Worm (Caenorhabditis elegans) whole organism, L1 larva: ENCODE results near the gene T06C12.9.

ENCODE experiments used
- C16A3.4 ChIP-seq: fragments of 150-350 bp; optimal IDR thresholded peaks from 2 replicates; lab custom pipeline; 2014; ENCODE audit warnings: missing biosample characterization, missing genetic modification characterization
- C34B4.2 ChIP-seq: sonication (generic microtip); optimal IDR thresholded peaks from 2 replicates; lab custom pipeline; 2017; ENCODE audit warnings: mild to moderate bottlenecking, missing genetic modification characterization, missing compliant biosample characterization
- F16B12.6 ChIP-seq: fragments of 150-350 bp; optimal IDR thresholded peaks from 2 replicates; lab custom pipeline; 2014; ENCODE audit warnings: missing biosample characterization, missing genetic modification characterization
- Y116A8C.19 ChIP-seq: sonication (generic microtip); optimal IDR thresholded peaks from 2 replicates; lab custom pipeline; 2016; ENCODE audit warnings: missing compliant biosample characterization, missing genetic modification characterization, borderline replicate concordance
- aly-2 ChIP-seq: fragments of 150-350 bp; optimal IDR thresholded peaks from 2 replicates; lab custom pipeline; 2014; ENCODE audit warnings: missing biosample characterization, missing genetic modification characterization
- ama-1 ChIP-seq: fragments of 150-350 bp; optimal IDR thresholded peaks from 2 replicates; lab custom pipeline; 2014
- ceh-63 ChIP-seq: fragments of 200-800 bp; sonication (Bioruptor generic); optimal IDR thresholded peaks from 2 replicates; lab custom pipeline; 2018; ENCODE audit warnings: mild to moderate bottlenecking, missing genetic modification characterization, missing compliant biosample characterization
- ceh-82 ChIP-seq, 3 experiments: fragments of 150-350 bp in 1 of 3; sonication (generic microtip) in 2 of 3; optimal IDR thresholded peaks; 2 replicates each; lab custom pipeline; 2014 to 2017; ENCODE audit warnings: missing biosample characterization in 3 of 3, missing genetic modification characterization in 3 of 3
- ces-1 ChIP-seq: fragments of 150-350 bp; optimal IDR thresholded peaks from 2 replicates; lab custom pipeline; 2014; ENCODE audit warnings: missing biosample characterization, missing genetic modification reagents, missing genetic modification characterization
- efl-1 ChIP-seq, 4 experiments: fragments of 150-350 bp; optimal IDR thresholded peaks in 3 of 4; peaks in 1 of 4; 1 replicate in 1 of 4; 2 replicates in 3 of 4; lab custom pipeline; 2014; ENCODE audit warnings: missing biosample characterization in 2 of 4, missing genetic modification characterization in 2 of 4, missing genetic modification reagents in 2 of 4
- egl-13 ChIP-seq: sonication (generic microtip); optimal IDR thresholded peaks from 2 replicates; lab custom pipeline; 2016; ENCODE audit warnings: missing genotype, missing genetic modification reagents, missing genetic modification characterization, missing compliant biosample characterization
- elt-2 ChIP-seq: sonication (generic microtip); optimal IDR thresholded peaks from 2 replicates; lab custom pipeline; 2016; ENCODE audit warnings: missing genetic modification characterization, mild to moderate bottlenecking, inconsistent platforms, missing compliant biosample characterization, missing genetic modification reagents
- elt-3 ChIP-seq, 6 experiments: fragments of 150-350 bp in 1 of 6; sonication (generic microtip); optimal IDR thresholded peaks; 2 replicates each; lab custom pipeline; 2017 to 2018; ENCODE audit warnings: missing biosample characterization in 6 of 6, missing genetic modification characterization in 6 of 6, inconsistent platforms in 1 of 6
- ets-5 ChIP-seq: fragments of 200-800 bp; sonication (Bioruptor generic); IDR thresholded peaks from 2 replicates; pipeline ENCODE4 v1.3.6; 2022; ENCODE audit warnings: missing genetic modification characterization, missing compliant biosample characterization
- fkh-8 ChIP-seq: sonication (generic microtip); optimal IDR thresholded peaks from 2 replicates; lab custom pipeline; 2016; ENCODE audit warnings: mild to moderate bottlenecking, missing genetic modification characterization, missing compliant biosample characterization
- fos-1 ChIP-seq: fragments of 150-350 bp; optimal IDR thresholded peaks from 2 replicates; lab custom pipeline; 2014; ENCODE audit warnings: missing biosample characterization, missing genetic modification characterization
- grh-1 ChIP-seq: fragments of 200-800 bp; sonication (Bioruptor generic); IDR thresholded peaks from 2 replicates; pipeline ENCODE4 v1.3.6; 2022; ENCODE audit warnings: missing genetic modification reagents, missing genetic modification characterization, missing compliant biosample characterization
- hlh-17 ChIP-seq: fragments of 200-800 bp; sonication (Bioruptor generic); optimal IDR thresholded peaks from 2 replicates; lab custom pipeline; 2018; ENCODE audit warnings: missing genetic modification characterization, mild to moderate bottlenecking, missing compliant biosample characterization, moderate library complexity, borderline replicate concordance
- hlh-4 ChIP-seq: sonication (generic microtip); optimal IDR thresholded peaks from 2 replicates; lab custom pipeline; 2016; ENCODE audit warnings: mild to moderate bottlenecking, missing genetic modification characterization, missing compliant biosample characterization
- lin-14 ChIP-seq: fragments of 200-800 bp; sonication (Bioruptor generic); optimal IDR thresholded peaks from 2 replicates; lab custom pipeline; 2018; ENCODE audit warnings: mild to moderate bottlenecking, missing genetic modification characterization, moderate library complexity, missing compliant biosample characterization
- lir-3 ChIP-seq: sonication (generic microtip); optimal IDR thresholded peaks from 2 replicates; lab custom pipeline; 2016; ENCODE audit warnings: mild to moderate bottlenecking, missing genetic modification characterization, moderate library complexity, missing compliant biosample characterization; ENCODE audit not compliant: poor library complexity
- mab-9 ChIP-seq: fragments of 200-800 bp; sonication (Bioruptor generic); IDR thresholded peaks from 2 replicates; pipeline ENCODE4 v1.3.6; 2022; ENCODE audit warnings: missing genetic modification reagents, missing genetic modification characterization, missing compliant biosample characterization
- mef-2 ChIP-seq: fragments of 150-350 bp; optimal IDR thresholded peaks from 2 replicates; lab custom pipeline; 2014; ENCODE audit warnings: missing biosample characterization, missing genetic modification characterization
- mep-1 ChIP-seq: fragments of 150-350 bp; optimal IDR thresholded peaks from 2 replicates; lab custom pipeline; 2014; ENCODE audit warnings: missing biosample characterization, missing genetic modification characterization
- nhr-12 ChIP-seq: sonication (generic microtip); optimal IDR thresholded peaks from 2 replicates; lab custom pipeline; 2017; ENCODE audit warnings: missing biosample characterization, missing genetic modification characterization
- nhr-19 ChIP-seq: fragments of 200-800 bp; sonication (Bioruptor generic); conservative IDR thresholded peaks from 2 replicates; pipeline ENCODE4 v1.3.6; 2022; ENCODE audit warnings: missing genetic modification characterization, missing compliant biosample characterization
- nhr-237 ChIP-seq: fragments of 150-350 bp; optimal IDR thresholded peaks from 2 replicates; lab custom pipeline; 2014; ENCODE audit warnings: missing biosample characterization, missing genetic modification characterization
- nhr-28 ChIP-seq: fragments of 150-350 bp; optimal IDR thresholded peaks from 2 replicates; lab custom pipeline; 2014; ENCODE audit warnings: missing biosample characterization, missing genetic modification characterization
- nhr-76 ChIP-seq: sonication (generic microtip); optimal IDR thresholded peaks from 2 replicates; lab custom pipeline; 2017; ENCODE audit warnings: missing biosample characterization, missing genetic modification characterization
- pax-3 ChIP-seq: fragments of 200-800 bp; sonication (Bioruptor generic); optimal IDR thresholded peaks from 2 replicates; lab custom pipeline; 2018; ENCODE audit warnings: mild to moderate bottlenecking, missing genetic modification characterization, moderate library complexity, missing compliant biosample characterization
- pqm-1 ChIP-seq: sonication (generic microtip); optimal IDR thresholded peaks from 3 replicates; lab custom pipeline; 2017; ENCODE audit warnings: missing biosample characterization, missing genetic modification characterization
- rnt-1 ChIP-seq: sonication (generic microtip); optimal IDR thresholded peaks from 2 replicates; lab custom pipeline; 2016; ENCODE audit warnings: mild to moderate bottlenecking, missing genetic modification characterization, moderate library complexity, missing compliant biosample characterization
- skn-1 ChIP-seq: fragments of 150-350 bp; optimal IDR thresholded peaks from 2 replicates; lab custom pipeline; 2014; ENCODE audit warnings: missing biosample characterization, missing genetic modification characterization
- snpc-4 ChIP-seq: fragments of 150-350 bp; optimal IDR thresholded peaks from 2 replicates; lab custom pipeline; 2014; ENCODE audit warnings: missing biosample characterization, missing genetic modification characterization
- snu-23 ChIP-seq: sonication (generic microtip); optimal IDR thresholded peaks from 2 replicates; lab custom pipeline; 2016; ENCODE audit warnings: missing genetic modification characterization, missing compliant biosample characterization
- sox-4 ChIP-seq: sonication (generic microtip); optimal IDR thresholded peaks from 2 replicates; lab custom pipeline; 2016; ENCODE audit warnings: missing genetic modification characterization, missing compliant biosample characterization
- swsn-7 ChIP-seq: sonication (generic microtip); optimal IDR thresholded peaks from 2 replicates; lab custom pipeline; 2016; ENCODE audit warnings: missing genetic modification characterization, missing compliant biosample characterization
- tbx-2 ChIP-seq: sonication (generic microtip); optimal IDR thresholded peaks from 2 replicates; lab custom pipeline; 2016; ENCODE audit warnings: missing genetic modification characterization, missing compliant biosample characterization
- tlp-1 ChIP-seq: fragments of 150-350 bp; optimal IDR thresholded peaks from 2 replicates; lab custom pipeline; 2014; ENCODE audit warnings: missing biosample characterization, missing genetic modification characterization
- unc-30 ChIP-seq: sonication (generic microtip); optimal IDR thresholded peaks from 2 replicates; lab custom pipeline; 2017; ENCODE audit warnings: missing biosample characterization, missing genetic modification characterization
- unc-86 ChIP-seq: sonication (generic microtip); optimal IDR thresholded peaks from 2 replicates; lab custom pipeline; 2016; ENCODE audit warnings: missing genetic modification characterization, missing compliant biosample characterization
- xbp-1 ChIP-seq: sonication (generic microtip); optimal IDR thresholded peaks from 2 replicates; lab custom pipeline; 2016; ENCODE audit warnings: missing genetic modification characterization, missing compliant biosample characterization
- zag-1 ChIP-seq: fragments of 150-350 bp; optimal IDR thresholded peaks from 2 replicates; lab custom pipeline; 2014; ENCODE audit warnings: missing biosample characterization, missing genetic modification characterization
- ztf-11 ChIP-seq, 2 experiments: sonication (generic microtip); optimal IDR thresholded peaks; 2 replicates each; lab custom pipeline; 2016 to 2017; ENCODE audit warnings: missing genetic modification characterization in 2 of 2, missing biosample characterization in 1 of 2, missing compliant biosample characterization in 1 of 2
- ztf-4 ChIP-seq: fragments of 150-350 bp; optimal IDR thresholded peaks from 2 replicates; lab custom pipeline; 2014; ENCODE audit warnings: missing biosample characterization, missing genetic modification characterization

The T06C12.9 gene

DNA sequence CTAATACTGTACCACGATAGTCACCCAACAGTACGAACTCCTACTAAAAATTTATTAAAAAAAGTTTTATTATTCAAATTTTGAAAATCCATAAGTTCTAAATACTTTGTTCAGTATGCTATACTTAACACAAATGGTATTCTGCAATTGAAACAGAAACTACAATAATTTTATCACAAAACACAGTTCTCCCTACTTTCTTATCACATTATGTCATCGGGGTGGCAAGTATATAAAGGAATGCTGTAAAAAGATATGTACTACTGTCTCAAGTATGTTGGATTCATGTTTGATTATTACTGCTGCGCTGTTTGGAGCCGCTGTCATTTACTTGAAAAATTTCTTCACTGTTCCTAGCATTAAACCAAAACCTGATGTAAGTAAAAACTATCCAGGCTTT lies 35.2 kb upstream of the T06C12.9 start, which contains the start of gene cdr-1:
Gene cdr-1, plus strand, starts transcription at position 208 of the 400 bp plus-strand sequence.
- no peak for TF ChIP-seq ceh-63 (GFP tag; lab: Kevin White, UChicago)
- TF ChIP-seq ets-5 (GFP tag; lab: Robert Waterston, UW): no peak
- no peak for TF ChIP-seq pax-3 (tag; lab: Kevin White, UChicago)
- TF ChIP-seq elt-3 (tag; optimal IDR thresholded peaks at IDR 0.05; lab: Kevin White, UChicago): peak in 1 of 6 experiments; percentile 11

DNA sequence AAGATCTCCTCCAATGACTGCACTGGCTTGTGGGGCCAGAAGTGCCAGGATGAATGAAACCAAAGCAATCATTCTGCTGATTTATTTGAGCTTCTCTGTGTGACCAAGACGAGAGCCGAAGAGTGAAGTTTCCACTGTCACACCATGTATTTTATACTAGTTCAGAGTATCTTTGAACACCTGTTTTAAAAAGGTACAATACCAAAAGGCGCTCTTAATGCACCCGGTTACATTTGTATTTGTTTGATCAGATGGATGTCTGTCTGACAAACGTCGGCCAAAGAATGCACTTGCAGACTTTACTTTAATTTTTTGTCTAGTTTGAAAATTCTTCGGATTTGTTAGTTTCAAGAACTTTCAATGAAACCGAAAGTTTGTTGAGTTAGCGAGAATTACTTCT lies 34.4 kb upstream of the T06C12.9 start, which contains the start of gene F35E8.10:
Gene F35E8.10, minus strand, starts transcription at position 101 of the 400 bp plus-strand sequence.
- TF ChIP-seq ztf-11 (tag; optimal IDR thresholded peaks at IDR 0.05; lab: Kevin White, UChicago): no peak
- TF ChIP-seq nhr-28 (tag; lab: Kevin White, UChicago): no peak
- TF ChIP-seq fos-1: no peak
- no peak for TF ChIP-seq nhr-237 (tag; lab: Kevin White, UChicago)
- TF ChIP-seq skn-1 (tag; lab: Kevin White, UChicago): no peak
- TF ChIP-seq xbp-1: no peak

DNA sequence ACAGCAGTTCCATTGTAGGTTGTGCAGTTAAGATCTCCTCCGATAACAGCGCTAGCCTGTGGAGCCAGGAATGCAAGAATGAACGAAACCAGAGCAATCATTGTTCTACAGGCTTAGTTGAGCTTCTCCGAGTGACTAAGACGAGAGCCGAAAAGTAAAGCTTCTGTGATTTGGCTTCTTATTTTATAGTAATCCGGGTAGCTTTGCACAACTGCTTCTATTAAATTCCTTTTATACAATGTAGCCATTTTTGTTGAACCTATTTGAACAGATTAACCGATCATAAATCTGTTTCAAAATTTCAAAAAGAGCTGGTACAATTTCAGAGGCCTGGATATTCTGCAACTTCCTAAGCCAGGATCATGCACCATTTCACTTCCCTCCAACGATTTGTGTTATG lies 31.6 kb upstream of the T06C12.9 start, which contains the start of gene F35E8.9:
Gene F35E8.9, minus strand, starts transcription at position 101 of the 400 bp plus-strand sequence.
- TF ChIP-seq mab-9 (GFP tag; lab: Robert Waterston, UW) (no peak), aly-2 (tag; lab: Kevin White, UChicago) (no peak), tlp-1 (tag; lab: Kevin White, UChicago) (no peak), unc-86 (tag; lab: Kevin White, UChicago) (no peak), ztf-4 (tag; lab: Kevin White, UChicago) (no peak), zag-1 (tag; lab: Kevin White, UChicago) (no peak), hlh-4 (no peak), rnt-1 (tag; lab: Kevin White, UChicago) (no peak), ets-5 (GFP tag; lab: Robert Waterston, UW) (no peak), ztf-11 (tag; optimal IDR thresholded peaks at IDR 0.05; lab: Kevin White, UChicago) (no peak), egl-13 (no peak), F16B12.6 (tag; lab: Kevin White, UChicago) (no peak), ceh-82 (tag; optimal IDR thresholded peaks at IDR 0.05; lab: Kevin White, UChicago) (no peak), ama-1 (no peak), mef-2 (tag; lab: Kevin White, UChicago) (no peak), tbx-2 (tag; lab: Kevin White, UChicago) (no peak), lin-14 (GFP tag; lab: Kevin White, UChicago) (no peak), snpc-4 (no peak), nhr-19 (GFP tag; lab: Robert Waterston, UW) (no peak)

DNA sequence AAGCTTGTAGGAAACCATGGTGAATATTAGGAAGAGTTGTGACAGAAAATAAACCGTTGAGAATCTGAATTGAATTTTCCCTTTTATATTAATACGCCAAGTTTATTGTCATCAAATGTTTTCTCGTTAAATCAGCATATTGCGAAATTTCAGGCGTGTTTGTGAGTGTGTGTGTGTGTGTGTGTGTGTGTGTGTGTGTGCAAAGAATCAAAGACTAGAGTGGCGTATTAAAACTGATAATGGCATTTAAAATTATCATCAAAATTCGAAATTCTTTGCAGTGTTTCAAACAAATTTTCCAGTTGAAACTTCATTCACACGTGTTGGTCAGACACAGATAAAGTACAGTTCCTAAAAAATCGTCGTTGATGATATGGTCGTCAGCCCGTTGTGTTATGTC lies 30.1 kb upstream of the T06C12.9 start, which contains the start of gene gst-38:
Gene gst-38, minus strand, starts transcription at position 152 of the 400 bp plus-strand sequence.
- TF ChIP-seq unc-30 (no peak), elt-2 (peak; percentile 85)

DNA sequence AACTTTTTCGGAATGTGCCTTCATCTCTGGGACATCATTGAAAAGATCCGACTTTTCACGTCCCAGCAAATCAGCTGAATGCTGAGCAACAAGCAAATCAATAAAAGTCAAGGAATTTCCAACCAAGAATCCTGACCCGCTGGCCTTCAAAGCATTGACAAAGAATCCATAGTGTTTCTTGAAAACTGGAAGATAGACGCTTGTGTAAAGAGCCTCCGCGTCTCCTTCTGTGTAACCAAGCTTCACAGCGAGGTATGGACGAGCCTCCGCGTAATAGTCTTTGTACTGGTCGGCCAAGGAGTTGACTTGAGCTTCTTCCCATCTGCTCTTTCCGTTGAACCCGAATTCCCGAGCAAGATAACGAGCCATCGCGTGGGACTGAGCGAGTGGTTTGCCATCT lies 29.4 kb upstream of the T06C12.9 start:
- no peak for TF ChIP-seq nhr-76 (tag; lab: Kevin White, UChicago)
- no peak for TF ChIP-seq lin-14 (GFP tag; lab: Kevin White, UChicago)
- no peak for TF ChIP-seq ets-5 (GFP tag; lab: Robert Waterston, UW)
- TF ChIP-seq sox-4 (tag; lab: Kevin White, UChicago): no peak
- no peak for TF ChIP-seq grh-1 (GFP tag; lab: Robert Waterston, UW)
- TF ChIP-seq, all 84 proteins: peak for 0

DNA sequence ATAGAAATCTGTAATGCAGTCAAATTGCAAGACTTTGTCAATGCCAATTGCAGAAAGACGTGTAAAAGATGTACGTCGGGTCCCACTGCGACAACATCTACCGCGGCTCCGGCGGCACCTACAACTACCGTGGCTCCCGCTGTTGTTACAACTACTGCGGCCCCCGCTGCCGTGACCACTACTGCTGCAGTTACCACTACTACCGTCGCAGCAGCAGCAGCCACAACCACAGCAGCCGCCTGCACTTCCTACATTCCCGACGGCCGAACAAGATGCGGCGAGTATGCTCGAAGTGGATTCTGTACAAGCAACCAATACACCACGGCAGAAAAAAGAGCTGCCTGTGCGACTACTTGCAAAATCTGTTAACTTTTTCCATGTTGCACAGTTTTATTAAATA lies 28.9 kb upstream of the T06C12.9 start:
- no peak for TF ChIP-seq Y116A8C.19 (tag; lab: Kevin White, UChicago)
- no peak for TF ChIP-seq snu-23
- TF ChIP-seq swsn-7 (tag; lab: Kevin White, UChicago): no peak
- no peak for TF ChIP-seq fkh-8 (tag; lab: Kevin White, UChicago)
- TF ChIP-seq ces-1 (GFP tag; lab: Kevin White, UChicago): no peak
- no peak for TF ChIP-seq ceh-82 (tag; optimal IDR thresholded peaks at IDR 0.05; lab: Kevin White, UChicago)
- TF ChIP-seq C34B4.2: no peak
- no peak for TF ChIP-seq efl-1 (optimal IDR thresholded peaks at IDR 0.05; lab: Kevin White, UChicago)
- no peak for TF ChIP-seq efl-1 (GFP tag; optimal IDR thresholded peaks at IDR 0.05 in 1 of 2; lab: Kevin White, UChicago)
- no peak for TF ChIP-seq pqm-1 (tag; lab: Kevin White, UChicago)
- no peak for TF ChIP-seq lir-3 (tag; lab: Kevin White, UChicago)
- no peak for TF ChIP-seq mab-9 (GFP tag; lab: Robert Waterston, UW)
- no peak for TF ChIP-seq nhr-12 (tag; lab: Kevin White, UChicago)
- TF ChIP-seq mep-1 (tag; lab: Kevin White, UChicago): no peak
- TF ChIP-seq hlh-17 (GFP tag; lab: Kevin White, UChicago): no peak
- TF ChIP-seq C16A3.4 (tag; lab: Kevin White, UChicago): no peak
